Worm (Caenorhabditis elegans): ENCODE measurements around the gene F18H3.1.

The F18H3.1 gene

ce11 chrX:13556066-13556465 lies 36.6 kb downstream of the F18H3.1 start, which contains the start of gene glb-20:
Gene glb-20 (minus strand): TSS chrX:13556166.
- TF ChIP-seq tbx-2 (tag; optimal IDR thresholded peaks at IDR 0.05) (no peak), ceh-28 (tag; optimal IDR thresholded peaks at IDR 0.05) (no peak), hmg-11 (tag; optimal IDR thresholded peaks at IDR 0.05) (no peak), jun-1 (tag; optimal IDR thresholded peaks at IDR 0.05) (no peak), ceh-82 (tag; optimal IDR thresholded peaks at IDR 0.05) (no peak), elt-3 (tag; optimal IDR thresholded peaks at IDR 0.05) (no peak), mdl-1 (tag; optimal IDR thresholded peaks at IDR 0.05) (no peak), nhr-12 (tag; optimal IDR thresholded peaks at IDR 0.05) (no peak)

DNA sequence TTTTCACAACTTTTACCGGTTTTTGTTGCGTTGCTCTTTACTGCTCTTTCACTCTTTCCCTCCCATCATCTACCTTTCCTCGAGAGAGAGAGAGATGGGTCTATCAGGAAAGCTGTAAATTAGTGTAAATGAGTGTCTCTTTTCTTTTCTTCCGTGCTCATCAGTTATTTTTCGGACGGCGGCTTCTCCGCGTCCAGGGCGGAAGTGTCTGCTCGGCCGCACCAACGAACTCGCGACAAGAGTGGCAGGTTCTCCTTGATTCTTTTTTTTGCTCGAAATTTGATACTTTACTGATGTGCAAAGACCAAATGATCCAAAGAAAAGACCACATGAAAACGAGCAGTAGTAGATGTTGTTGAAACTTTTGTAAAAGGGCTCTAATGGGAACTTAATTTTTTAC lies 39.2 kb downstream of the F18H3.1 start:
- TF ChIP-seq lin-39 (tag; optimal IDR thresholded peaks at IDR 0.05) (peak; percentile 2), ceh-82 (tag; optimal IDR thresholded peaks at IDR 0.05) (no peak)

- TF ChIP-seq aly-2 (tag; optimal IDR thresholded peaks at IDR 0.05) (no peak), R02D3.7 (tag; optimal IDR thresholded peaks at IDR 0.05) (no peak), hmg-11 (tag; optimal IDR thresholded peaks at IDR 0.05) (no peak), egl-5 (tag; optimal IDR thresholded peaks at IDR 0.05) (no peak), lsy-12 (tag; optimal IDR thresholded peaks at IDR 0.05) (no peak), nhr-43 (tag; optimal IDR thresholded peaks at IDR 0.05; ENCODE audit: poor library complexity, severe bottlenecking) (no peak)
Measured at ce11 chrX:13561954-13562353, 42.5 kb downstream of the F18H3.1 start.

DNA sequence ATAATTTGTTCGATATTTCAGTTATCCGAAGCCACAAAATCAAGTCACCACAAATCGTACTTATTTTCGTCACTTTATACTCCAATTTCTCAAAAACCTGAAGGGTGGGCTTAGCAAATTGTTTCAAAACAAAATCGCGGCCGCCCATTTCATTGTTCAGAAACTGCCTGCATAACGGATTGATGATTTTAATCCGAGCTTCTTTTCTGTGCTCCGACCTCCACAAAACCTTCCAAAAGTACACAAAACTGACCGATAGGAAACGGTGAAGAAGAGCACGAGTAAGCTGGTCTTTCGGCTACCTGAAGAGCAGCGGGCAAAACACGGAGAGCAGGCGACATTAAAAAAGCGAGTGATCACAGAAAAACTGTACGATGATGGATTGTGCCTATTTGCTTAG lies 47.0 kb downstream of the F18H3.1 start, which contains the start of gene R01E6.2:
R01E6.2 (minus strand) TSS at position 101 of the 400 bp plus-strand sequence.
- no peak for TF ChIP-seq ceh-16 (tag; optimal IDR thresholded peaks at IDR 0.05)
- TF ChIP-seq fos-1 (tag; optimal IDR thresholded peaks at IDR 0.05), result no peak
- no peak for TF ChIP-seq daf-12 (tag; optimal IDR thresholded peaks at IDR 0.05)
- no peak for TF ChIP-seq ZK546.5 (tag; optimal IDR thresholded peaks at IDR 0.05)

- no peak for TF ChIP-seq nhr-43 (tag; optimal IDR thresholded peaks at IDR 0.05; ENCODE audit: poor library complexity, severe bottlenecking)
- TF ChIP-seq ztf-4 (tag; optimal IDR thresholded peaks at IDR 0.05), result no peak
- TF ChIP-seq nhr-76 (tag; optimal IDR thresholded peaks at IDR 0.05), result no peak
- TF ChIP-seq nhr-77 (tag; optimal IDR thresholded peaks at IDR 0.05), result no peak
- no peak for TF ChIP-seq ceh-9 (tag; optimal IDR thresholded peaks at IDR 0.05)
- no peak for TF ChIP-seq nhr-25 (tag; optimal IDR thresholded peaks at IDR 0.05)
- no peak for TF ChIP-seq skn-1 (tag; optimal IDR thresholded peaks at IDR 0.05)
- no peak for TF ChIP-seq snpc-4 (tag; optimal IDR thresholded peaks at IDR 0.05)
- no peak for TF ChIP-seq elt-3 (tag; optimal IDR thresholded peaks at IDR 0.05)
- TF ChIP-seq nhr-67 (tag; optimal IDR thresholded peaks at IDR 0.05), result no peak
- TF ChIP-seq nfya-1 (tag; optimal IDR thresholded peaks at IDR 0.05; ENCODE audit: insufficient read depth), result no peak
- no peak for TF ChIP-seq ceh-16 (tag; optimal IDR thresholded peaks at IDR 0.05)
- TF ChIP-seq mdl-1 (tag; optimal IDR thresholded peaks at IDR 0.05), result no peak
- no peak for TF ChIP-seq R02D3.7 (tag; optimal IDR thresholded peaks at IDR 0.05)
- no peak for TF ChIP-seq sea-2 (GFP tag; optimal IDR thresholded peaks at IDR 0.05)
- no peak for TF ChIP-seq egl-5 (tag; optimal IDR thresholded peaks at IDR 0.05)
- TF ChIP-seq ZK546.5 (tag; optimal IDR thresholded peaks at IDR 0.05), result no peak
Measured at ce11 chrX:13569854-13570253, 50.4 kb downstream of the F18H3.1 start, which contains the start of gene R01E6.7. Gene R01E6.7 (minus strand): TSS chrX:13569954.
